Fruit fly (Drosophila melanogaster): ENCODE results near the gene Sac1.

Sac1 gene

dm6 chr3L:1247627-1248295, at the start of gene Sac1, which contains the start of gene Psf1:
Gene Sac1 (plus strand): TSS chr3L:1247817.
Gene Psf1 (minus strand): TSS chr3L:1247677.
- TF ChIP-seq CG2678 (tag; optimal IDR thresholded peaks at IDR 0.05) (peak; percentile 48), kah (GFP tag; optimal IDR thresholded peaks at IDR 0.05) (no peak), nerfin-2 (GFP tag; IDR thresholded peaks at IDR 0.05; ENCODE audit: partially characterized antibody) (peak; percentile 74), repo (GFP tag; optimal IDR thresholded peaks at IDR 0.05) (peak; percentile 27), insv (GFP tag; optimal IDR thresholded peaks at IDR 0.05) (peak in 1 of 2 experiments; percentile 27), CG32532 (GFP tag; IDR thresholded peaks at IDR 0.05) (peak; percentile 59), CG10431 (GFP tag; optimal IDR thresholded peaks at IDR 0.05) (no peak), wor (GFP tag; IDR thresholded peaks at IDR 0.05) (no peak), cas (GFP tag; IDR thresholded peaks at IDR 0.05) (0 out of 2 replicates have a peak, but pooled peaks have one; percentile 32), CG14965 (GFP tag; optimal IDR thresholded peaks at IDR 0.05; ENCODE audit: borderline replicate concordance) (no peak), bab2 (GFP tag; optimal IDR thresholded peaks at IDR 0.05) (peak; percentile 73), Taf1 (GFP tag; IDR thresholded peaks at IDR 0.05) (no peak), CG34376 (GFP tag; optimal IDR thresholded peaks at IDR 0.05) (no peak), CG7928 (GFP tag; optimal IDR thresholded peaks at IDR 0.05) (peak; percentile 10), Xbp1 (GFP tag; optimal IDR thresholded peaks at IDR 0.05) (peak; percentile 70), hkb (optimal IDR thresholded peaks at IDR 0.05) (peak; percentile 30), hkb (GFP tag; IDR thresholded peaks at IDR 0.05) (no peak), Lpt (GFP tag; optimal IDR thresholded peaks at IDR 0.05) (no peak), CG6254 (GFP tag; optimal IDR thresholded peaks at IDR 0.05) (no peak), Jarid2 (GFP tag; optimal IDR thresholded peaks at IDR 0.05) (no peak), sens (GFP tag) (peak; percentile 87), Stat92E (GFP tag; optimal IDR thresholded peaks at IDR 0.05) (peak in 1 of 3 experiments; percentile 66), CG4854 (GFP tag; optimal IDR thresholded peaks at IDR 0.05) (no peak), CG3407 (GFP tag; optimal IDR thresholded peaks at IDR 0.05) (no peak), gsb-n (tag; optimal IDR thresholded peaks at IDR 0.05) (no peak), CG17186 (GFP tag; optimal IDR thresholded peaks at IDR 0.05) (peak; percentile 68), Dll (GFP tag; IDR thresholded peaks at IDR 0.05; ENCODE audit: partially characterized antibody) (peak; percentile 95), dm (GFP tag; optimal IDR thresholded peaks at IDR 0.05) (peak; percentile 74), danr (GFP tag; IDR thresholded peaks at IDR 0.05) (no peak), tio (GFP tag; optimal IDR thresholded peaks at IDR 0.05) (no peak), CG8281 (tag; optimal IDR thresholded peaks at IDR 0.05) (no peak), Ets97D (GFP tag; optimal IDR thresholded peaks at IDR 0.05) (peak; percentile 74), Hmx (GFP tag; optimal IDR thresholded peaks at IDR 0.05) (no peak), tx (GFP tag; optimal IDR thresholded peaks at IDR 0.05) (peak; percentile 62), Fer2 (tag; optimal IDR thresholded peaks at IDR 0.05) (no peak), CG12219 (GFP tag; optimal IDR thresholded peaks at IDR 0.05) (no peak), HLH54F (GFP tag; optimal IDR thresholded peaks at IDR 0.05) (peak; percentile 65), Ravus (GFP tag; IDR thresholded peaks at IDR 0.05) (no peak), CG9727 (GFP tag; optimal IDR thresholded peaks at IDR 0.05) (peak; percentile 46), ATbp (GFP tag; optimal IDR thresholded peaks at IDR 0.05) (no peak), p53 (GFP tag; optimal IDR thresholded peaks at IDR 0.05) (peak; percentile 17), YL-1 (GFP tag; optimal IDR thresholded peaks at IDR 0.05) (peak; percentile 69), sqz (GFP tag; optimal IDR thresholded peaks at IDR 0.05) (no peak), slou (GFP tag; optimal IDR thresholded peaks at IDR 0.05) (no peak), CG4360 (GFP tag; IDR thresholded peaks at IDR 0.05) (no peak), Awh (GFP tag; IDR thresholded peaks at IDR 0.05) (no peak), CG3995 (GFP tag; optimal IDR thresholded peaks at IDR 0.05) (peak; percentile 88), scrt (GFP tag; optimal IDR thresholded peaks at IDR 0.05) (no peak), so (GFP tag; IDR thresholded peaks at IDR 0.05) (0 out of 3 replicates have a peak, but pooled peaks have one; percentile 12), HLH3B (GFP tag; IDR thresholded peaks at IDR 0.05) (no peak)

Measured in whole organism, embryonic.